Worm (Caenorhabditis elegans) whole organism, mixed stage, embryonic: Measurements from ENCODE around the gene T23B5.4.

Experiments used
- M03D4.4 ChIP-seq: sonication (generic microtip); optimal IDR thresholded peaks from 2 replicates; lab custom pipeline; 2017; ENCODE audit warnings: mild to moderate bottlenecking, missing genetic modification characterization, missing compliant biosample characterization
- blmp-1 ChIP-seq: fragments of 150-350 bp; optimal IDR thresholded peaks from 2 replicates; lab custom pipeline; 2014; ENCODE audit warnings: missing biosample characterization, missing genetic modification characterization
- ces-1 ChIP-seq: fragments of 150-350 bp; optimal IDR thresholded peaks from 2 replicates; lab custom pipeline; 2014; ENCODE audit warnings: missing biosample characterization, missing genetic modification reagents, missing genetic modification characterization
- elt-3 ChIP-seq: fragments of 150-350 bp; optimal IDR thresholded peaks from 2 replicates; lab custom pipeline; 2014; ENCODE audit warnings: missing biosample characterization, missing genetic modification characterization
- hlh-1 ChIP-seq: fragments of 150-350 bp; optimal IDR thresholded peaks from 2 replicates; lab custom pipeline; 2014; ENCODE audit warnings: missing biosample characterization, missing genetic modification reagents, missing genetic modification characterization
- lsy-2 ChIP-seq: fragments of 150-350 bp; optimal IDR thresholded peaks from 2 replicates; lab custom pipeline; 2014; ENCODE audit warnings: missing biosample characterization, missing genetic modification characterization
- nhr-12 ChIP-seq: fragments of 150-350 bp; optimal IDR thresholded peaks from 2 replicates; lab custom pipeline; 2014; ENCODE audit warnings: missing biosample characterization, missing genetic modification characterization
- nhr-237 ChIP-seq: fragments of 150-350 bp; optimal IDR thresholded peaks from 2 replicates; lab custom pipeline; 2014; ENCODE audit warnings: missing biosample characterization, missing genetic modification characterization
- pha-4 ChIP-seq: fragments of 150-350 bp; optimal IDR thresholded peaks from 2 replicates; lab custom pipeline; 2018; ENCODE audit warnings: missing biosample characterization, missing genetic modification reagents, missing genetic modification characterization
- sem-2 ChIP-seq: fragments of 200-800 bp; sonication (Bioruptor generic); optimal IDR thresholded peaks from 2 replicates; lab custom pipeline; 2018; ENCODE audit warnings: mild to moderate bottlenecking, missing genetic modification characterization, missing compliant biosample characterization
- snpc-4 ChIP-seq: fragments of 150-350 bp; optimal IDR thresholded peaks from 2 replicates; lab custom pipeline; 2014; ENCODE audit warnings: missing biosample characterization, missing genetic modification characterization
- unc-39 ChIP-seq: fragments of 150-350 bp; optimal IDR thresholded peaks from 2 replicates; lab custom pipeline; 2014; ENCODE audit warnings: missing biosample characterization, missing genetic modification characterization
- unc-62 ChIP-seq: fragments of 150-350 bp; optimal IDR thresholded peaks from 2 replicates; lab custom pipeline; 2014; ENCODE audit warnings: missing biosample characterization, missing genetic modification reagents, missing genetic modification characterization
- ztf-11 ChIP-seq: fragments of 150-350 bp; optimal IDR thresholded peaks from 2 replicates; lab custom pipeline; 2014; ENCODE audit warnings: missing biosample characterization, missing genetic modification characterization

DNA sequence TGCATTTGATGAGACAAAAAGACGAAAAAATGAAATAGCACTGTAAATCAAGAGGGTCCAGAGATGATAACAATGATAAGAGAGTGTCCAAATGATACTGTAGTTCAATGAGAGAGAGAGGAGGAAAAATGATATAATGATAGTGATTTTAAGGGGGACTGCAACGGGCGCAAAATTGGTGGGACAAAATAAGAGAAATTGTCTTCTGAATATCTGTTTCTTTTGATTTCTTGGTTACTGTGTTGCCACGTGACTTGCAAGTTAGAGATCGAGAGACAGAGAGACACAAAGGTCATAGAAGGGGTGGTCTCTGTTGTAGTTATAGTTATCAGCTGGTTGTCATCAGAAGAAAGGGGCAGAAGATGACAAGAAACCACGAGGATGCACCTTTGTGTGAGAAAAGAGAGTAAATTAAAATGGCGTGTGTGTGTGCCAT, 41.2 kb downstream of the T23B5.4 start:
- TF ChIP-seq blmp-1 (tag; lab: Kevin White, UChicago) (no peak), nhr-237 (tag; lab: Kevin White, UChicago) (no peak), lsy-2 (no peak), unc-39 (tag; lab: Kevin White, UChicago) (no peak), pha-4 (tag; lab: Kevin White, UChicago) (no peak), snpc-4 (tag; lab: Kevin White, UChicago) (no peak), ces-1 (GFP tag; lab: Kevin White, UChicago) (no peak), M03D4.4 (tag; lab: Kevin White, UChicago) (no peak), ztf-11 (no peak), sem-2 (GFP tag; lab: Kevin White, UChicago) (no peak), elt-3 (tag; lab: Kevin White, UChicago) (peak; percentile 89), unc-62 (GFP tag; lab: Kevin White, UChicago) (no peak), hlh-1 (no peak), nhr-12 (tag; lab: Kevin White, UChicago) (no peak)
